Fruit fly (Drosophila melanogaster) whole organism, embryonic: ENCODE data around the gene Acp32CD.

ENCODE experiments used
- Adf1 ChIP-seq: fragments of 200-800 bp; sonication (Bioruptor generic); IDR thresholded peaks from 2 replicates; pipeline ENCODE4 v1.3.6; 2022; ENCODE audit warnings: missing biosample characterization, missing genetic modification characterization
- Aef1 ChIP-seq: fragments of 200-800 bp; sonication (Bioruptor generic); IDR thresholded peaks from 3 replicates; pipeline ENCODE4 v1.3.6; 2022; ENCODE audit warnings: missing biosample characterization, missing genetic modification characterization
- Atf-2 ChIP-seq: fragments of 200-800 bp; sonication (Bioruptor generic); optimal IDR thresholded peaks from 2 replicates; lab custom pipeline; 2016; ENCODE audit warnings: missing biosample characterization, missing genetic modification characterization
- Atf6 ChIP-seq: fragments of 200-800 bp; sonication (Bioruptor generic); IDR thresholded peaks from 2 replicates; pipeline ENCODE4 v1.3.6; 2022; ENCODE audit warnings: missing biosample characterization, missing genetic modification characterization
- CG12299 ChIP-seq: fragments of 200-800 bp; sonication (Bioruptor generic); optimal IDR thresholded peaks from 2 replicates; lab custom pipeline; 2018; ENCODE audit warnings: missing biosample characterization, mild to moderate bottlenecking, missing genetic modification characterization
- CG12659 ChIP-seq: fragments of 200-800 bp; sonication (Bioruptor generic); optimal IDR thresholded peaks from 3 replicates; lab custom pipeline; 2017; ENCODE audit warnings: mild to moderate bottlenecking, missing biosample characterization, missing genetic modification reagents, missing genetic modification characterization
- CG12744 ChIP-seq: fragments of 200-800 bp; sonication (Bioruptor generic); optimal IDR thresholded peaks from 2 replicates; lab custom pipeline; 2016; ENCODE audit warnings: missing biosample characterization, missing genetic modification characterization
- CG15601 ChIP-seq: fragments of 200-800 bp; sonication (Bioruptor generic); optimal IDR thresholded peaks from 3 replicates; lab custom pipeline; 2019; ENCODE audit warnings: missing biosample characterization, mild to moderate bottlenecking, missing genetic modification characterization, moderate library complexity
- CG1603 ChIP-seq: fragments of 200-800 bp; sonication (Bioruptor generic); optimal IDR thresholded peaks from 2 replicates; lab custom pipeline; 2019; ENCODE audit warnings: missing biosample characterization, mild to moderate bottlenecking, missing genetic modification characterization, moderate library complexity
- CG1647 ChIP-seq: fragments of 200-800 bp; sonication (Bioruptor generic); optimal IDR thresholded peaks from 3 replicates; lab custom pipeline; 2016; ENCODE audit warnings: missing biosample characterization, missing genetic modification characterization
- CG17328 ChIP-seq: fragments of 200-800 bp; sonication (Bioruptor generic); IDR thresholded peaks from 2 replicates; pipeline ENCODE4 v1.3.6; 2022; ENCODE audit warnings: missing biosample characterization, missing genetic modification characterization
- CG17612 ChIP-seq: fragments of 200-800 bp; sonication (Bioruptor generic); IDR thresholded peaks from 2 replicates; pipeline ENCODE4 v1.3.6; 2022; ENCODE audit warnings: missing biosample characterization, missing genetic modification characterization
- CG17912 ChIP-seq: fragments of 200-800 bp; sonication (Bioruptor generic); optimal IDR thresholded peaks from 2 replicates; lab custom pipeline; 2018; ENCODE audit warnings: missing biosample characterization, mild to moderate bottlenecking, missing genetic modification characterization
- CG18262 ChIP-seq: fragments of 200-800 bp; optimal IDR thresholded peaks from 3 replicates; lab custom pipeline; 2019; ENCODE audit warnings: missing biosample characterization, mild to moderate bottlenecking, missing genetic modification characterization, moderate library complexity
- CG18764 ChIP-seq: fragments of 200-800 bp; sonication (Bioruptor generic); optimal IDR thresholded peaks from 3 replicates; lab custom pipeline; 2016; ENCODE audit warnings: missing biosample characterization, missing genetic modification characterization
- CG2199 ChIP-seq: fragments of 200-800 bp; sonication (Bioruptor generic); IDR thresholded peaks from 3 replicates; pipeline ENCODE4 v1.3.6; 2022; ENCODE audit warnings: missing biosample characterization, missing genetic modification characterization
- CG2712 ChIP-seq: fragments of 200-800 bp; optimal IDR thresholded peaks from 3 replicates; lab custom pipeline; 2019; ENCODE audit warnings: missing biosample characterization, mild to moderate bottlenecking, missing genetic modification characterization, moderate library complexity
- CG2889 ChIP-seq: fragments of 200-800 bp; sonication (Bioruptor generic); IDR thresholded peaks from 3 replicates; pipeline ENCODE4 v1.3.6; 2022; ENCODE audit warnings: missing biosample characterization, missing genetic modification characterization
- CG30403 ChIP-seq: fragments of 200-800 bp; sonication (Bioruptor generic); optimal IDR thresholded peaks from 3 replicates; lab custom pipeline; 2016; ENCODE audit warnings: missing biosample characterization, missing genetic modification characterization
- CG3163 ChIP-seq: fragments of 200-800 bp; sonication (Bioruptor generic); optimal IDR thresholded peaks from 3 replicates; lab custom pipeline; 2016; ENCODE audit warnings: missing biosample characterization, missing genetic modification characterization
- CG3281 ChIP-seq: fragments of 200-800 bp; sonication (Bioruptor generic); optimal IDR thresholded peaks from 3 replicates; lab custom pipeline; 2017; ENCODE audit warnings: missing biosample characterization, mild to moderate bottlenecking, missing genetic modification characterization
- CG6272 ChIP-seq: fragments of 200-800 bp; sonication (Bioruptor generic); IDR thresholded peaks from 2 replicates; pipeline ENCODE4 v1.3.6; 2022; ENCODE audit warnings: missing biosample characterization, missing genetic modification characterization
- CG7745 ChIP-seq: fragments of 200-800 bp; sonication (Bioruptor generic); optimal IDR thresholded peaks from 2 replicates; lab custom pipeline; 2018; ENCODE audit warnings: missing biosample characterization, mild to moderate bottlenecking, missing genetic modification characterization, moderate library complexity
- CG8089 ChIP-seq: fragments of 200-800 bp; sonication (Bioruptor generic); optimal IDR thresholded peaks from 3 replicates; lab custom pipeline; 2016; ENCODE audit warnings: missing biosample characterization, missing genetic modification characterization
- CG8359 ChIP-seq: fragments of 200-800 bp; sonication (Bioruptor generic); optimal IDR thresholded peaks from 2 replicates; lab custom pipeline; 2017; ENCODE audit warnings: missing biosample characterization, mild to moderate bottlenecking, missing genetic modification characterization, borderline replicate concordance
- CrebB ChIP-seq: fragments of 200-800 bp; sonication (Bioruptor generic); optimal IDR thresholded peaks from 3 replicates; lab custom pipeline; 2018; ENCODE audit warnings: missing biosample characterization, mild to moderate bottlenecking, missing genetic modification characterization
- Dip2 ChIP-seq: fragments of 200-800 bp; sonication (Bioruptor generic); IDR thresholded peaks from 2 replicates; pipeline ENCODE4 v1.3.6; 2022; ENCODE audit warnings: missing biosample characterization, missing genetic modification characterization
- Dip3 ChIP-seq: fragments of 200-800 bp; sonication (Bioruptor generic); optimal IDR thresholded peaks from 3 replicates; lab custom pipeline; 2016; ENCODE audit warnings: missing biosample characterization, missing genetic modification characterization
- Meics ChIP-seq: fragments of 200-800 bp; sonication (Bioruptor generic); optimal IDR thresholded peaks from 2 replicates; lab custom pipeline; 2017; ENCODE audit warnings: missing biosample characterization, mild to moderate bottlenecking, missing genetic modification characterization
- Ptx1 ChIP-seq: fragments of 200-800 bp; sonication (Bioruptor generic); IDR thresholded peaks from 2 replicates; pipeline ENCODE4 v1.3.6; 2022; ENCODE audit warnings: missing biosample characterization, missing genetic modification characterization
- Rfx ChIP-seq: fragments of 200-800 bp; sonication (Bioruptor generic); IDR thresholded peaks from 2 replicates; pipeline ENCODE4 v1.3.6; 2022; ENCODE audit warnings: missing biosample characterization, missing genetic modification characterization
- Spps ChIP-seq: fragments of 200-800 bp; sonication (Bioruptor generic); optimal IDR thresholded peaks from 2 replicates; lab custom pipeline; 2018; ENCODE audit warnings: missing biosample characterization, mild to moderate bottlenecking, missing genetic modification characterization
- Xrp1 ChIP-seq: fragments of 200-800 bp; sonication (Bioruptor generic); IDR thresholded peaks from 2 replicates; pipeline ENCODE4 v1.3.6; 2022; ENCODE audit warnings: missing biosample characterization, missing genetic modification characterization
- ato ChIP-seq: fragments of 200-800 bp; sonication (Bioruptor generic); IDR thresholded peaks from 2 replicates; pipeline ENCODE4 v1.3.6; 2022; ENCODE audit warnings: missing biosample characterization, missing genetic modification characterization; ENCODE audit not compliant: partially characterized antibody
- bbx ChIP-seq: fragments of 200-800 bp; sonication (Bioruptor generic); IDR thresholded peaks from 2 replicates; pipeline ENCODE4 v1.3.6; 2022; ENCODE audit warnings: missing biosample characterization, missing genetic modification characterization; ENCODE audit not compliant: partially characterized antibody
- caup ChIP-seq: fragments of 200-800 bp; sonication (Bioruptor generic); optimal IDR thresholded peaks from 3 replicates; lab custom pipeline; 2017; ENCODE audit warnings: missing biosample characterization, mild to moderate bottlenecking, missing genetic modification characterization, moderate library complexity; ENCODE audit not compliant: severe bottlenecking
- disco-r ChIP-seq: fragments of 200-800 bp; sonication (Bioruptor generic); optimal IDR thresholded peaks from 2 replicates; lab custom pipeline; 2016; ENCODE audit warnings: missing biosample characterization, missing genetic modification characterization
- dpn ChIP-seq, 2 experiments: fragments of 200-800 bp; sonication (Bioruptor generic); optimal IDR thresholded peaks; 3 replicates each; lab custom pipeline; 2016; ENCODE audit warnings: missing biosample characterization in 2 of 2, missing genetic modification characterization in 2 of 2
- dysf ChIP-seq: fragments of 200-800 bp; sonication (Bioruptor generic); IDR thresholded peaks from 3 replicates; pipeline ENCODE4 v1.3.6; 2022; ENCODE audit warnings: missing biosample characterization, missing genetic modification characterization
- en ChIP-seq: fragments of 200-800 bp; sonication (Bioruptor generic); optimal IDR thresholded peaks from 2 replicates; lab custom pipeline; 2016; ENCODE audit warnings: missing biosample characterization, missing genetic modification characterization
- ftz-f1 ChIP-seq: fragments of 200-800 bp; sonication (Bioruptor generic); optimal IDR thresholded peaks from 2 replicates; lab custom pipeline; 2016; ENCODE audit warnings: missing biosample characterization, missing genetic modification characterization
- insv ChIP-seq, 2 experiments: fragments of 200-800 bp; sonication (Bioruptor generic); optimal IDR thresholded peaks; 3 replicates each; lab custom pipeline; 2016 to 2018; ENCODE audit warnings: missing biosample characterization in 2 of 2, missing genetic modification characterization in 2 of 2
- mld ChIP-seq: fragments of 200-800 bp; sonication (Bioruptor generic); IDR thresholded peaks from 3 replicates; pipeline ENCODE4 v1.3.6; 2022; ENCODE audit warnings: missing biosample characterization, missing genetic modification characterization; ENCODE audit not compliant: partially characterized antibody
- nerfin-1 ChIP-seq: fragments of 200-800 bp; sonication (Bioruptor generic); optimal IDR thresholded peaks from 3 replicates; lab custom pipeline; 2019; ENCODE audit warnings: missing biosample characterization, mild to moderate bottlenecking, missing genetic modification characterization, moderate library complexity
- sd ChIP-seq: fragments of 200-800 bp; sonication (Bioruptor generic); optimal IDR thresholded peaks from 3 replicates; lab custom pipeline; 2018; ENCODE audit warnings: missing biosample characterization, mild to moderate bottlenecking, missing genetic modification characterization, moderate library complexity
- sim ChIP-seq: fragments of 200-800 bp; sonication (Bioruptor generic); IDR thresholded peaks from 2 replicates; pipeline ENCODE4 v1.3.6; 2022; ENCODE audit warnings: missing biosample characterization, missing genetic modification characterization
- slou ChIP-seq: fragments of 200-800 bp; sonication (Bioruptor generic); optimal IDR thresholded peaks from 3 replicates; lab custom pipeline; 2016; ENCODE audit warnings: missing biosample characterization, missing genetic modification characterization
- sob ChIP-seq: fragments of 200-800 bp; sonication (Bioruptor generic); IDR thresholded peaks from 2 replicates; pipeline ENCODE4 v1.3.6; 2022; ENCODE audit warnings: missing biosample characterization, missing genetic modification characterization
- unc-4 ChIP-seq: fragments of 200-800 bp; sonication (Bioruptor generic); IDR thresholded peaks from 2 replicates; pipeline ENCODE4 v1.3.6; 2022; ENCODE audit warnings: missing biosample characterization, missing genetic modification characterization; ENCODE audit not compliant: partially characterized antibody

Acp32CD gene

dm6 chr2L:11057333-11058110 is 42.1 kb downstream of the Acp32CD start (continued):
- TF ChIP-seq CG15601 (tag; lab: Kevin White, UChicago) (peak; percentile 45), CG3281 (peak; percentile 51), Dip3 (GFP tag; lab: Kevin White, UChicago) (peak; percentile 26), Atf6 (GFP tag; lab: Robert Waterston, UW) (peak; percentile 57), Rfx (GFP tag; lab: Robert Waterston, UW) (peak; percentile 87), CG7745 (tag; lab: Kevin White, UChicago) (no peak), mld (GFP tag; lab: Robert Waterston, UW) (no peak), en (GFP tag; lab: Kevin White, UChicago) (no peak), CG17912 (no peak), unc-4 (GFP tag; lab: Robert Waterston, UW) (no peak), disco-r (GFP tag; lab: Kevin White, UChicago) (peak; percentile 63), Dip2 (GFP tag; lab: Robert Waterston, UW) (no peak), CG8089 (GFP tag; lab: Kevin White, UChicago) (peak; percentile 54), Aef1 (peak; percentile 31), slou (GFP tag; lab: Kevin White, UChicago) (no peak), sim (GFP tag; lab: Robert Waterston, UW) (peak; percentile 56; the same call in 1 of the 2 replicates), ftz-f1 (GFP tag; lab: Kevin White, UChicago) (no peak), Xrp1 (GFP tag; lab: Robert Waterston, UW) (peak; percentile 49), CG17328 (GFP tag; lab: Robert Waterston, UW) (peak; percentile 65), CG1647 (GFP tag; lab: Kevin White, UChicago) (peak; percentile 23), CG18262 (tag; lab: Kevin White, UChicago) (peak; percentile 92), CG6272 (GFP tag; lab: Robert Waterston, UW) (no peak), dpn (GFP tag; optimal IDR thresholded peaks at IDR 0.05; lab: Kevin White, UChicago) (peak; percentile 43 to 86), nerfin-1 (tag; lab: Kevin White, UChicago) (peak; percentile 63), Adf1 (peak; percentile 29), sd (tag; lab: Kevin White, UChicago) (peak; percentile 38), ato (GFP tag; lab: Robert Waterston, UW) (no peak), CG18764 (GFP tag; lab: Kevin White, UChicago) (no peak), caup (GFP tag; lab: Kevin White, UChicago) (peak; percentile 73), CG1603 (peak; percentile 82), sob (GFP tag; lab: Robert Waterston, UW) (peak; percentile 62), CG3163 (GFP tag; lab: Kevin White, UChicago) (peak; percentile 91), CG17612 (GFP tag; lab: Robert Waterston, UW) (no peak), Ptx1 (GFP tag; lab: Robert Waterston, UW) (peak; percentile 92), CG8359 (no peak), CG12659 (GFP tag; lab: Kevin White, UChicago) (peak; percentile 81), Spps (tag; lab: Kevin White, UChicago) (peak; percentile 1), bbx (GFP tag; lab: Robert Waterston, UW) (no peak), CG30403 (GFP tag; lab: Kevin White, UChicago) (peak; percentile 78), insv (GFP tag; optimal IDR thresholded peaks at IDR 0.05; lab: Kevin White, UChicago) (peak in 1 of 2 experiments; percentile 3), Atf-2 (no peak), Meics (GFP tag; lab: Kevin White, UChicago) (peak; percentile 81), CG2199 (GFP tag; lab: Robert Waterston, UW) (no peak), CrebB (tag; lab: Kevin White, UChicago) (peak; percentile 22), CG2889 (GFP tag; lab: Robert Waterston, UW) (peak; percentile 39; the same call in 1 of the 3 replicates), CG2712 (tag; lab: Kevin White, UChicago) (peak; percentile 84), CG12744 (peak; percentile 42), dysf (GFP tag; lab: Robert Waterston, UW) (peak; percentile 87), CG12299 (tag; lab: Kevin White, UChicago) (peak; percentile 55)
